Worm (Caenorhabditis elegans) whole organism, late embryonic: ENCODE measurements around the gene orai-1.

ENCODE experiments used
- ama-1 ChIP-seq: fragments of 150-350 bp; optimal IDR thresholded peaks from 2 replicates; lab custom pipeline; 2014
- ceh-30 ChIP-seq: fragments of 150-350 bp; optimal IDR thresholded peaks from 2 replicates; lab custom pipeline; 2014; ENCODE audit warnings: missing biosample characterization, missing genetic modification characterization
- elt-2 ChIP-seq: sonication (generic microtip); optimal IDR thresholded peaks from 2 replicates; lab custom pipeline; 2016; ENCODE audit warnings: missing genetic modification reagents, missing genetic modification characterization, missing compliant biosample characterization
- madf-2 ChIP-seq: sonication (generic microtip); optimal IDR thresholded peaks from 2 replicates; lab custom pipeline; 2017; ENCODE audit warnings: missing genetic modification characterization, missing compliant biosample characterization
- nfya-1 ChIP-seq: sonication (generic microtip); optimal IDR thresholded peaks from 2 replicates; lab custom pipeline; 2017; ENCODE audit warnings: missing genetic modification characterization, mild to moderate bottlenecking, missing compliant biosample characterization, antibody characterized with exemption, moderate library complexity
- nhr-11 ChIP-seq: fragments of 150-350 bp; optimal IDR thresholded peaks from 2 replicates; lab custom pipeline; 2014; ENCODE audit warnings: missing biosample characterization, missing genetic modification characterization
- pag-3 ChIP-seq: sonication (generic microtip); optimal IDR thresholded peaks from 2 replicates; lab custom pipeline; 2016; ENCODE audit warnings: missing compliant biosample characterization, missing genetic modification characterization, borderline replicate concordance

- no peak for TF ChIP-seq madf-2 (tag; lab: Kevin White, UChicago)
- TF ChIP-seq elt-2 (tag; lab: Kevin White, UChicago): no peak
- no peak for TF ChIP-seq pag-3 (tag; lab: Kevin White, UChicago)
- TF ChIP-seq ama-1 (lab: Kevin White, UChicago): no peak
- no peak for TF ChIP-seq ceh-30 (tag; lab: Kevin White, UChicago)
- TF ChIP-seq nhr-11 (tag; lab: Kevin White, UChicago): no peak
- TF ChIP-seq nfya-1 (tag; lab: Kevin White, UChicago): no peak
These were observed 18.7 kb downstream of the orai-1 start, which contains the start of gene C09F5.3 for ce11 chrIII:665173-665757.
